Worm (Caenorhabditis elegans): ENCODE data around the gene algn-3.

algn-3 gene

ce11 chrII:14095875-14096274, 36.8 kb downstream of the algn-3 start:
- no peak for TF ChIP-seq ztf-23 (GFP tag; IDR thresholded peaks at IDR 0.05)
- TF ChIP-seq ref-1 (GFP tag; conservative IDR thresholded peaks at IDR 0.05) = no peak
- no peak for TF ChIP-seq T22C8.4 (GFP tag; IDR thresholded peaks at IDR 0.05)
- TF ChIP-seq klf-2 (GFP tag; conservative IDR thresholded peaks at IDR 0.05) = no peak
- TF ChIP-seq med-1 (GFP tag; optimal IDR thresholded peaks at IDR 0.05; ENCODE audit: insufficient read depth) = no peak
- TF ChIP-seq cog-1 (tag; optimal IDR thresholded peaks at IDR 0.05) = no peak
- TF ChIP-seq ztf-29 (GFP tag; IDR thresholded peaks at IDR 0.05) = no peak
- no peak for TF ChIP-seq flt-1 (GFP tag; IDR thresholded peaks at IDR 0.05)
- TF ChIP-seq tab-1 (GFP tag; IDR thresholded peaks at IDR 0.05) = no peak

ce11 chrII:14094590-14094989, 38.0 kb downstream of the algn-3 start, which contains the start of gene col-87:
TSS of gene col-87 (minus strand) at chrII:14094690.
- no peak for TF ChIP-seq T22C8.4 (GFP tag; IDR thresholded peaks at IDR 0.05)
- no peak for TF ChIP-seq flt-1 (GFP tag; IDR thresholded peaks at IDR 0.05)
- no peak for TF ChIP-seq cog-1 (tag; optimal IDR thresholded peaks at IDR 0.05)
- no peak for TF ChIP-seq med-1 (GFP tag; optimal IDR thresholded peaks at IDR 0.05; ENCODE audit: insufficient read depth)
- no peak for TF ChIP-seq klf-2 (GFP tag; conservative IDR thresholded peaks at IDR 0.05)
- TF ChIP-seq tab-1 (GFP tag; IDR thresholded peaks at IDR 0.05) = no peak
- no peak for TF ChIP-seq ref-1 (GFP tag; conservative IDR thresholded peaks at IDR 0.05)
- no peak for TF ChIP-seq ztf-29 (GFP tag; IDR thresholded peaks at IDR 0.05)
- no peak for TF ChIP-seq ztf-23 (GFP tag; IDR thresholded peaks at IDR 0.05)

- no peak for TF ChIP-seq flt-1 (GFP tag; IDR thresholded peaks at IDR 0.05)
- no peak for TF ChIP-seq med-1 (GFP tag; optimal IDR thresholded peaks at IDR 0.05; ENCODE audit: insufficient read depth)
- TF ChIP-seq ztf-29 (GFP tag; IDR thresholded peaks at IDR 0.05) = no peak
- TF ChIP-seq ztf-23 (GFP tag; IDR thresholded peaks at IDR 0.05) = no peak
- no peak for TF ChIP-seq klf-2 (GFP tag; conservative IDR thresholded peaks at IDR 0.05)
- TF ChIP-seq ref-1 (GFP tag; conservative IDR thresholded peaks at IDR 0.05) = no peak
- no peak for TF ChIP-seq tab-1 (GFP tag; IDR thresholded peaks at IDR 0.05)
- no peak for TF ChIP-seq cog-1 (tag; optimal IDR thresholded peaks at IDR 0.05)
- TF ChIP-seq T22C8.4 (GFP tag; IDR thresholded peaks at IDR 0.05) = no peak
Observed at ce11 chrII:14091182-14091581, 41.5 kb downstream of the algn-3 start.

ce11 chrII:14089796-14090372, 42.7 kb downstream of the algn-3 start:
- TF ChIP-seq T22C8.4 (GFP tag; IDR thresholded peaks at IDR 0.05) (no peak), cog-1 (tag; optimal IDR thresholded peaks at IDR 0.05) (no peak), flt-1 (GFP tag; IDR thresholded peaks at IDR 0.05) (no peak), tab-1 (GFP tag; IDR thresholded peaks at IDR 0.05) (no peak), ztf-29 (GFP tag; IDR thresholded peaks at IDR 0.05) (no peak), med-1 (GFP tag; optimal IDR thresholded peaks at IDR 0.05; ENCODE audit: insufficient read depth) (no peak), ref-1 (GFP tag; conservative IDR thresholded peaks at IDR 0.05) (no peak), klf-2 (GFP tag; conservative IDR thresholded peaks at IDR 0.05) (no peak), ztf-23 (GFP tag; IDR thresholded peaks at IDR 0.05) (no peak)

DNA sequence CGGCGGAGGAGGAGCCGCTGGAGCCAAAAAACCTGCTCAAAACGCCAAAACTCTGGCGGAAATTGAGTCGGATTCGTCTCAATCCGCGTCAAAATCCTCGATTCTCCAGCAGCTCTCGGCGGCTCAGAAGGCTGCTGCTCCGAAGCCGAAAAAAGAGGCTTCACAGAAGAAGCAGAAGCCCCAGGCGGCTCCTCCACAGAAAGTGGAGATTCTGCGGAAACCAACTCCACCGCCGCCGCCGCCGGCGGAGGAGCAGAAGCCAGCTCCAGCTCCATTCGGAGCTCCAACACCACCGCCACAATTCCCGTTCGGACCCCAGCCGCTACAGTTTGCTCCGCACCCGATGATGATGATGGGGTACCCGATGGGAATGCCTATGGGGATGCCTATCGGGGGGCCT, 45.7 kb downstream of the algn-3 start:
- TF ChIP-seq med-1 (GFP tag; optimal IDR thresholded peaks at IDR 0.05; ENCODE audit: insufficient read depth) (no peak), cog-1 (tag; optimal IDR thresholded peaks at IDR 0.05) (no peak), flt-1 (GFP tag; IDR thresholded peaks at IDR 0.05) (no peak), ztf-29 (GFP tag; IDR thresholded peaks at IDR 0.05) (no peak), klf-2 (GFP tag; conservative IDR thresholded peaks at IDR 0.05) (no peak), T22C8.4 (GFP tag; IDR thresholded peaks at IDR 0.05) (no peak)

DNA sequence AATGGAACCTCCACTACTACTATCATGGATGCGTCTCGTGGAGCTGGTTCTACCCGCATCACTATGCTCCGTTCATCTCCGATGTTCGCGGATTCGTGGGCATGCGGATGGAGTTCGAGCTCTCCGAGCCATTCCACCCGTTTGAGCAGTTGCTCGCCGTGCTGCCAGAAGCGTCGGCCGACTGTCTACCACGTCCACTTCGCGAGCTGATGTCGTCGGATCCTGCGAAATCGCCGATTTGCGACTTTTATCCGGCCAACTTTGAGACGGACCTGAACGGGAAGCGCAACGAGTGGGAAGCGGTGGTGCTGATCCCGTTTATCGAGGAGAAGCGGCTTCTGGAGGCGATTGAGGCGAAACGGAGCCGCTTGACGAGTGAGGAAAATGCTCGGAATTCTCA, 54.8 kb downstream of the algn-3 start:
- TF ChIP-seq ztf-29 (GFP tag; IDR thresholded peaks at IDR 0.05) (no peak), cog-1 (tag; optimal IDR thresholded peaks at IDR 0.05) (no peak), ref-1 (GFP tag; conservative IDR thresholded peaks at IDR 0.05) (no peak), tab-1 (GFP tag; IDR thresholded peaks at IDR 0.05) (no peak), flt-1 (GFP tag; IDR thresholded peaks at IDR 0.05) (no peak), T22C8.4 (GFP tag; IDR thresholded peaks at IDR 0.05) (no peak), med-1 (GFP tag; optimal IDR thresholded peaks at IDR 0.05; ENCODE audit: insufficient read depth) (no peak), ztf-23 (GFP tag; IDR thresholded peaks at IDR 0.05) (no peak), klf-2 (GFP tag; conservative IDR thresholded peaks at IDR 0.05) (no peak)
